Worm (Caenorhabditis elegans) whole organism, young adult: ENCODE measurements around the gene lin-3.

Experiments used
- B0336.3 ChIP-seq: fragments of 200-800 bp; sonication (Bioruptor generic); IDR thresholded peaks from 2 replicates; pipeline ENCODE4 v1.3.6; 2022; ENCODE audit warnings: missing genetic modification characterization, missing compliant biosample characterization
- C17E4.6 ChIP-seq: fragments of 200-800 bp; sonication (Bioruptor generic); IDR thresholded peaks from 2 replicates; pipeline ENCODE4 v1.3.6; 2022; ENCODE audit warnings: missing genetic modification reagents, missing genetic modification characterization, missing compliant biosample characterization
- F10E7.11 ChIP-seq: sonication (generic microtip); optimal IDR thresholded peaks from 2 replicates; lab custom pipeline; 2017; ENCODE audit warnings: mild to moderate bottlenecking, missing genetic modification characterization, moderate library complexity, missing compliant biosample characterization
- K12H6.12 ChIP-seq: fragments of 200-800 bp; sonication (Bioruptor generic); optimal IDR thresholded peaks from 2 replicates; lab custom pipeline; 2018; ENCODE audit warnings: mild to moderate bottlenecking, missing genetic modification characterization, missing compliant biosample characterization
- Y53G8AR.9 ChIP-seq: fragments of 200-800 bp; sonication (Bioruptor generic); conservative IDR thresholded peaks from 2 replicates; pipeline ENCODE4 v1.3.6; 2022; ENCODE audit warnings: missing genetic modification reagents, missing genetic modification characterization, missing compliant biosample characterization
- Y67H2A.10 ChIP-seq: fragments of 200-800 bp; sonication (Bioruptor generic); conservative IDR thresholded peaks from 2 replicates; pipeline ENCODE4 v1.3.6; 2022; ENCODE audit warnings: missing genetic modification reagents, missing genetic modification characterization, missing compliant biosample characterization
- ZK185.1 ChIP-seq: sonication (generic microtip); optimal IDR thresholded peaks from 2 replicates; lab custom pipeline; 2016; ENCODE audit warnings: mild to moderate bottlenecking, missing genetic modification characterization, missing compliant biosample characterization; ENCODE audit not compliant: poor library complexity, severe bottlenecking
- akir-1 ChIP-seq: fragments of 200-800 bp; sonication (Bioruptor generic); optimal IDR thresholded peaks from 2 replicates; lab custom pipeline; 2018; ENCODE audit warnings: mild to moderate bottlenecking, missing genetic modification characterization, moderate library complexity, missing compliant biosample characterization
- ama-1 ChIP-seq, 3 experiments: fragments of 150-350 bp in 1 of 3; sonication (generic microtip) in 2 of 3; optimal IDR thresholded peaks; 2 replicates each; lab custom pipeline; 2014 to 2018; ENCODE audit warnings: missing biosample characterization in 2 of 3, missing genetic modification characterization in 2 of 3, missing genetic modification reagents in 2 of 3
- aptf-2 ChIP-seq: fragments of 200-800 bp; sonication (Bioruptor generic); conservative IDR thresholded peaks from 2 replicates; pipeline ENCODE4 v1.3.6; 2022; ENCODE audit warnings: missing genetic modification reagents, missing genetic modification characterization, missing compliant biosample characterization
- athp-1 ChIP-seq: sonication (generic microtip); optimal IDR thresholded peaks from 2 replicates; lab custom pipeline; 2017; ENCODE audit warnings: mild to moderate bottlenecking, missing genetic modification characterization, missing compliant biosample characterization
- attf-5 ChIP-seq: fragments of 200-800 bp; sonication (Bioruptor generic); optimal IDR thresholded peaks from 2 replicates; lab custom pipeline; 2018; ENCODE audit warnings: mild to moderate bottlenecking, missing genetic modification characterization, missing compliant biosample characterization
- cebp-1 ChIP-seq, 2 experiments: fragments of 200-800 bp in 1 of 2; sonication (Bioruptor generic) in 1 of 2; sonication (generic microtip) in 1 of 2; IDR thresholded peaks in 1 of 2; optimal IDR thresholded peaks in 1 of 2; 2 replicates each; pipeline versions ENCODE4 v1.3.6 to Lab custom; 2017 to 2022; ENCODE audit warnings: missing compliant biosample characterization in 2 of 2, missing genetic modification characterization in 2 of 2, mild to moderate bottlenecking in 1 of 2, missing genetic modification reagents in 1 of 2, moderate library complexity in 1 of 2
- cebp-2 ChIP-seq: fragments of 200-800 bp; sonication (Bioruptor generic); IDR thresholded peaks from 2 replicates; pipeline ENCODE4 v1.3.6; 2022; ENCODE audit warnings: missing genetic modification characterization, missing compliant biosample characterization
- ceh-27 ChIP-seq: fragments of 200-800 bp; sonication (Bioruptor generic); optimal IDR thresholded peaks from 2 replicates; lab custom pipeline; 2018; ENCODE audit warnings: mild to moderate bottlenecking, missing genetic modification characterization, moderate library complexity, missing compliant biosample characterization
- chd-7 ChIP-seq: sonication (generic microtip); optimal IDR thresholded peaks from 2 replicates; lab custom pipeline; 2016; ENCODE audit warnings: mild to moderate bottlenecking, missing genetic modification characterization, moderate library complexity, missing compliant biosample characterization
- dpff-1 ChIP-seq: sonication (generic microtip); optimal IDR thresholded peaks from 2 replicates; lab custom pipeline; 2017; ENCODE audit warnings: mild to moderate bottlenecking, missing genetic modification characterization, missing compliant biosample characterization
- dpl-1 ChIP-seq: fragments of 150-350 bp; optimal IDR thresholded peaks from 2 replicates; lab custom pipeline; 2014; ENCODE audit warnings: missing biosample characterization, missing genetic modification reagents, missing genetic modification characterization
- ekl-4 ChIP-seq: fragments of 200-800 bp; sonication (Bioruptor generic); IDR thresholded peaks from 2 replicates; pipeline ENCODE4 v1.3.6; 2022; ENCODE audit warnings: missing genetic modification reagents, missing genetic modification characterization, missing compliant biosample characterization
- ets-4 ChIP-seq: fragments of 200-800 bp; sonication (Bioruptor generic); optimal IDR thresholded peaks from 2 replicates; lab custom pipeline; 2018; ENCODE audit warnings: mild to moderate bottlenecking, missing genetic modification characterization, missing compliant biosample characterization
- gei-17 ChIP-seq: fragments of 200-800 bp; sonication (Bioruptor generic); optimal IDR thresholded peaks from 2 replicates; lab custom pipeline; 2018; ENCODE audit warnings: mild to moderate bottlenecking, missing genetic modification characterization, missing compliant biosample characterization
- him-1 ChIP-seq: sonication (generic microtip); optimal IDR thresholded peaks from 2 replicates; lab custom pipeline; 2016; ENCODE audit warnings: missing genotype, missing genetic modification reagents, missing genetic modification characterization, missing compliant biosample characterization
- hmg-1.2 ChIP-seq: fragments of 200-800 bp; sonication (Bioruptor generic); IDR thresholded peaks from 2 replicates; pipeline ENCODE4 v1.3.6; 2022; ENCODE audit warnings: missing genetic modification reagents, missing genetic modification characterization, missing compliant biosample characterization
- hmg-20 ChIP-seq: fragments of 200-800 bp; sonication (Bioruptor generic); IDR thresholded peaks from 2 replicates; pipeline ENCODE4 v1.3.6; 2022; ENCODE audit warnings: missing genetic modification reagents, missing genetic modification characterization, missing compliant biosample characterization
- lag-1 ChIP-seq: fragments of 200-800 bp; sonication (Bioruptor generic); IDR thresholded peaks from 2 replicates; pipeline ENCODE4 v1.3.6; 2022; ENCODE audit warnings: missing genetic modification reagents, missing genetic modification characterization, missing compliant biosample characterization
- let-526 ChIP-seq: fragments of 200-800 bp; sonication (Bioruptor generic); IDR thresholded peaks from 2 replicates; pipeline ENCODE4 v1.3.6; 2022; ENCODE audit warnings: missing genetic modification reagents, missing genetic modification characterization, missing compliant biosample characterization
- let-607 ChIP-seq, 2 experiments: fragments of 200-800 bp in 1 of 2; sonication (Bioruptor generic) in 1 of 2; sonication (generic microtip) in 1 of 2; optimal IDR thresholded peaks; 2 replicates each; lab custom pipeline; 2016 to 2018; ENCODE audit warnings: mild to moderate bottlenecking in 2 of 2, missing compliant biosample characterization in 2 of 2, missing genetic modification characterization in 2 of 2, moderate library complexity in 2 of 2, missing genotype in 1 of 2
- lin-35 ChIP-seq, 3 experiments: fragments of 150-350 bp in 2 of 3; sonication (generic microtip) in 1 of 3; optimal IDR thresholded peaks; 2 replicates each; lab custom pipeline; 2014 to 2018; ENCODE audit warnings: missing biosample characterization in 3 of 3, missing genetic modification characterization in 3 of 3, missing genetic modification reagents in 3 of 3
- lin-40 ChIP-seq: sonication (generic microtip); optimal IDR thresholded peaks from 2 replicates; lab custom pipeline; 2016; ENCODE audit warnings: missing genetic modification characterization, mild to moderate bottlenecking, missing compliant biosample characterization, missing genotype, missing genetic modification reagents
- lin-54 ChIP-seq: fragments of 200-800 bp; sonication (Bioruptor generic); optimal IDR thresholded peaks from 2 replicates; lab custom pipeline; 2018; ENCODE audit warnings: mild to moderate bottlenecking, missing genetic modification characterization, missing compliant biosample characterization
- lsl-1 ChIP-seq: fragments of 200-800 bp; sonication (Bioruptor generic); optimal IDR thresholded peaks from 2 replicates; lab custom pipeline; 2018; ENCODE audit warnings: mild to moderate bottlenecking, missing genetic modification characterization, moderate library complexity, missing compliant biosample characterization
- nfyb-1 ChIP-seq: fragments of 200-800 bp; sonication (Bioruptor generic); IDR thresholded peaks from 2 replicates; pipeline ENCODE4 v1.3.6; 2022; ENCODE audit warnings: missing genetic modification reagents, missing genetic modification characterization, missing compliant biosample characterization
- pbrm-1 ChIP-seq: fragments of 200-800 bp; sonication (Bioruptor generic); IDR thresholded peaks from 2 replicates; pipeline ENCODE4 v1.3.6; 2022; ENCODE audit warnings: missing genetic modification reagents, missing genetic modification characterization, missing compliant biosample characterization
- rcor-1 ChIP-seq: fragments of 200-800 bp; sonication (Bioruptor generic); IDR thresholded peaks from 2 replicates; pipeline ENCODE4 v1.3.6; 2022; ENCODE audit warnings: missing genetic modification reagents, missing genetic modification characterization, missing compliant biosample characterization
- rec-8 ChIP-seq, 2 experiments: sonication (generic microtip); optimal IDR thresholded peaks; 2 replicates each; lab custom pipeline; 2016; ENCODE audit warnings: mild to moderate bottlenecking in 2 of 2, missing genetic modification characterization in 2 of 2, missing genetic modification reagents in 2 of 2, missing genotype in 2 of 2, missing biosample characterization in 1 of 2, missing compliant biosample characterization in 1 of 2, moderate library complexity in 1 of 2
- snpc-1.3 ChIP-seq: sonication (generic microtip); optimal IDR thresholded peaks from 2 replicates; lab custom pipeline; 2017; ENCODE audit warnings: missing genetic modification characterization, mild to moderate bottlenecking, missing compliant biosample characterization, antibody characterized with exemption, moderate library complexity, missing genotype, missing genetic modification reagents; ENCODE audit not compliant: insufficient read depth
- sptf-2 ChIP-seq: fragments of 200-800 bp; sonication (Bioruptor generic); optimal IDR thresholded peaks from 2 replicates; lab custom pipeline; 2018; ENCODE audit warnings: mild to moderate bottlenecking, missing genetic modification characterization, missing compliant biosample characterization
- tlf-1 ChIP-seq: fragments of 200-800 bp; sonication (Bioruptor generic); optimal IDR thresholded peaks from 2 replicates; lab custom pipeline; 2018; ENCODE audit warnings: mild to moderate bottlenecking, missing genetic modification characterization, missing compliant biosample characterization
- xnd-1 ChIP-seq: sonication (generic microtip); optimal IDR thresholded peaks from 2 replicates; lab custom pipeline; 2016; ENCODE audit warnings: missing genotype, missing genetic modification reagents, missing genetic modification characterization, missing compliant biosample characterization
- ztf-22 ChIP-seq: fragments of 200-800 bp; sonication (Bioruptor generic); optimal IDR thresholded peaks from 2 replicates; lab custom pipeline; 2018; ENCODE audit warnings: mild to moderate bottlenecking, missing genetic modification characterization, moderate library complexity, missing compliant biosample characterization
- ztf-28 ChIP-seq: fragments of 200-800 bp; sonication (Bioruptor generic); IDR thresholded peaks from 2 replicates; pipeline ENCODE4 v1.3.6; 2022; ENCODE audit warnings: missing genetic modification reagents, missing genetic modification characterization, missing compliant biosample characterization

lin-3 gene

ce11 chrIV:11070895-11071294 lies 16.8 kb downstream of the lin-3 start:
- peak; percentile 32 for TF ChIP-seq ZK185.1 (tag; lab: Kevin White, UChicago)
- peak; percentile 5 for TF ChIP-seq ceh-27 (GFP tag; lab: Kevin White, UChicago)

- TF ChIP-seq C17E4.6 (no peak), ets-4 (no peak), snpc-1.3 (tag; lab: Kevin White, UChicago) (no peak), dpff-1 (tag; lab: Kevin White, UChicago) (no peak), aptf-2 (GFP tag; lab: Robert Waterston, UW) (no peak), Y67H2A.10 (no peak), ceh-27 (GFP tag; lab: Kevin White, UChicago) (no peak), gei-17 (GFP tag; lab: Kevin White, UChicago) (no peak)
Measured at ce11 chrIV:11078482-11078881, 24.4 kb downstream of the lin-3 start, which contains the start of gene Y5F2A.4. Gene Y5F2A.4 (minus strand): TSS chrIV:11078582.

- TF ChIP-seq nfyb-1 (peak; percentile 63; the same call in 1 of the 2 replicates), dpl-1 (GFP tag; lab: Kevin White, UChicago) (no peak), attf-5 (GFP tag; lab: Kevin White, UChicago) (peak; percentile 15), lin-35 (GFP tag; optimal IDR thresholded peaks at IDR 0.05; lab: Kevin White, UChicago) (peak in 1 of 3 experiments; percentile 13), xnd-1 (tag; lab: Kevin White, UChicago) (peak; percentile 28), rcor-1 (GFP tag; lab: Robert Waterston, UW) (no peak; the same call in 1 of the 2 replicates), gei-17 (GFP tag; lab: Kevin White, UChicago) (peak; percentile 4), him-1 (tag; lab: Kevin White, UChicago) (peak; percentile 8), lin-40 (tag; lab: Kevin White, UChicago) (peak; percentile 14), akir-1 (no peak), ama-1 (optimal IDR thresholded peaks at IDR 0.05; lab: Kevin White, UChicago) (peak; percentile 92), ama-1 (GFP tag; optimal IDR thresholded peaks at IDR 0.05; lab: Kevin White, UChicago) (peak; percentile 31 to 64), pbrm-1 (GFP tag; lab: Robert Waterston, UW) (no peak), dpff-1 (tag; lab: Kevin White, UChicago) (no peak), Y53G8AR.9 (peak; percentile 40; the same call in 1 of the 2 replicates), F10E7.11 (peak; percentile 60), lsl-1 (GFP tag; lab: Kevin White, UChicago) (peak; percentile 17), ceh-27 (GFP tag; lab: Kevin White, UChicago) (peak; percentile 36), athp-1 (tag; lab: Kevin White, UChicago) (peak; percentile 35), rec-8 (tag; optimal IDR thresholded peaks at IDR 0.05; lab: Kevin White, UChicago) (peak in 1 of 2 experiments; percentile 8), sptf-2 (GFP tag; lab: Kevin White, UChicago) (no peak), chd-7 (tag; lab: Kevin White, UChicago) (peak; percentile 43), hmg-20 (GFP tag; lab: Robert Waterston, UW) (peak; percentile 4; the same call in 1 of the 2 replicates), snpc-1.3 (tag; lab: Kevin White, UChicago) (peak; percentile 1), let-526 (GFP tag; lab: Robert Waterston, UW) (no peak), tlf-1 (GFP tag; lab: Kevin White, UChicago) (peak; percentile 70), lin-54 (GFP tag; lab: Kevin White, UChicago) (peak; percentile 43), cebp-1 (GFP tag; IDR thresholded peaks at IDR 0.05; lab: Robert Waterston, UW) (no peak), cebp-1 (tag; optimal IDR thresholded peaks at IDR 0.05; lab: Kevin White, UChicago) (peak; percentile 40), K12H6.12 (tag; lab: Kevin White, UChicago) (no peak), lag-1 (GFP tag; lab: Robert Waterston, UW) (no peak), ekl-4 (GFP tag; lab: Robert Waterston, UW) (peak; percentile 78), B0336.3 (GFP tag; lab: Robert Waterston, UW) (peak; percentile 72), let-607 (tag; optimal IDR thresholded peaks at IDR 0.05; lab: Kevin White, UChicago) (peak in 1 of 2 experiments; percentile 31), ztf-22 (GFP tag; lab: Kevin White, UChicago) (peak; percentile 35), hmg-1.2 (GFP tag; lab: Robert Waterston, UW) (peak; percentile 34; the same call in 1 of the 2 replicates), ztf-28 (GFP tag; lab: Robert Waterston, UW) (no peak), cebp-2 (GFP tag; lab: Robert Waterston, UW) (0 out of 2 replicates have a peak, but pooled peaks have one; percentile 29)
Measured at ce11 chrIV:11080823-11081285, 26.7 kb downstream of the lin-3 start, which contains the start of gene atg-7. Gene atg-7 (minus strand): TSS chrIV:11081055.
